Fruit fly (Drosophila melanogaster) whole organism, embryonic: ENCODE measurements around the gene CG12056.

Experiments
- B-H1 ChIP-seq: fragments of 200-800 bp; sonication (Bioruptor generic); IDR thresholded peaks from 3 replicates; pipeline ENCODE4 v1.3.6; 2022; ENCODE audit warnings: missing biosample characterization, missing genetic modification characterization
- CG10321 ChIP-seq: fragments of 200-800 bp; sonication (Bioruptor generic); IDR thresholded peaks from 2 replicates; pipeline ENCODE4 v1.3.6; 2022; ENCODE audit warnings: missing biosample characterization, missing genetic modification characterization
- CG10543 ChIP-seq: fragments of 200-800 bp; sonication (Bioruptor generic); optimal IDR thresholded peaks from 3 replicates; lab custom pipeline; 2017; ENCODE audit warnings: missing biosample characterization, mild to moderate bottlenecking, missing genetic modification characterization, moderate library complexity
- CG10654 ChIP-seq: fragments of 200-800 bp; sonication (Bioruptor generic); optimal IDR thresholded peaks from 2 replicates; lab custom pipeline; 2016; ENCODE audit warnings: missing biosample characterization, missing genetic modification characterization
- CG11398 ChIP-seq: fragments of 200-800 bp; sonication (Bioruptor generic); optimal IDR thresholded peaks from 2 replicates; lab custom pipeline; 2016; ENCODE audit warnings: missing biosample characterization, missing genetic modification characterization
- CG12659 ChIP-seq: fragments of 200-800 bp; sonication (Bioruptor generic); optimal IDR thresholded peaks from 3 replicates; lab custom pipeline; 2017; ENCODE audit warnings: mild to moderate bottlenecking, missing biosample characterization, missing genetic modification reagents, missing genetic modification characterization
- CG13287 ChIP-seq: fragments of 200-800 bp; sonication (Bioruptor generic); IDR thresholded peaks from 2 replicates; pipeline ENCODE4 v1.3.6; 2022; ENCODE audit warnings: missing biosample characterization, missing genetic modification characterization; ENCODE audit not compliant: partially characterized antibody
- CG14710 ChIP-seq: fragments of 200-800 bp; sonication (Bioruptor generic); optimal IDR thresholded peaks from 3 replicates; lab custom pipeline; 2019; ENCODE audit warnings: missing biosample characterization, mild to moderate bottlenecking, missing genetic modification characterization, moderate library complexity
- CG1602 ChIP-seq: fragments of 200-800 bp; sonication (Bioruptor generic); optimal IDR thresholded peaks from 3 replicates; lab custom pipeline; 2016; ENCODE audit warnings: missing biosample characterization, missing genetic modification characterization
- CG1647 ChIP-seq: fragments of 200-800 bp; sonication (Bioruptor generic); optimal IDR thresholded peaks from 3 replicates; lab custom pipeline; 2016; ENCODE audit warnings: missing biosample characterization, missing genetic modification characterization
- CG17361 ChIP-seq: fragments of 200-800 bp; sonication (Bioruptor generic); IDR thresholded peaks from 3 replicates; pipeline ENCODE4 v1.3.6; 2022; ENCODE audit warnings: missing biosample characterization, missing genetic modification characterization
- CG30431 ChIP-seq: fragments of 200-800 bp; sonication (Bioruptor generic); optimal IDR thresholded peaks from 2 replicates; lab custom pipeline; 2017; ENCODE audit warnings: missing biosample characterization, missing genetic modification characterization
- CG33557 ChIP-seq: fragments of 200-800 bp; sonication (Bioruptor generic); optimal IDR thresholded peaks from 2 replicates; lab custom pipeline; 2019; ENCODE audit warnings: missing biosample characterization, mild to moderate bottlenecking, missing genetic modification characterization, moderate library complexity
- CG4404 ChIP-seq: fragments of 200-800 bp; sonication (Bioruptor generic); IDR thresholded peaks from 2 replicates; pipeline ENCODE4 v1.3.6; 2022; ENCODE audit warnings: missing biosample characterization, missing genetic modification characterization
- CG7357 ChIP-seq: fragments of 200-800 bp; sonication (Bioruptor generic); IDR thresholded peaks from 3 replicates; pipeline ENCODE4 v1.3.6; 2022; ENCODE audit warnings: missing biosample characterization, missing genetic modification characterization
- CG7839 ChIP-seq: fragments of 200-800 bp; sonication (Bioruptor generic); optimal IDR thresholded peaks from 3 replicates; lab custom pipeline; 2018; ENCODE audit warnings: missing biosample characterization, mild to moderate bottlenecking, missing genetic modification characterization, moderate library complexity
- CG8089 ChIP-seq: fragments of 200-800 bp; sonication (Bioruptor generic); optimal IDR thresholded peaks from 3 replicates; lab custom pipeline; 2016; ENCODE audit warnings: missing biosample characterization, missing genetic modification characterization
- Dbx ChIP-seq: fragments of 200-800 bp; sonication (Bioruptor generic); IDR thresholded peaks from 3 replicates; pipeline ENCODE4 v1.3.6; 2022; ENCODE audit warnings: missing biosample characterization, missing genetic modification characterization
- Hsf ChIP-seq: fragments of 200-800 bp; sonication (Bioruptor generic); optimal IDR thresholded peaks from 3 replicates; lab custom pipeline; 2016; ENCODE audit warnings: missing biosample characterization, missing genetic modification characterization
- Lhr ChIP-seq: fragments of 200-800 bp; sonication (Bioruptor generic); optimal IDR thresholded peaks from 3 replicates; lab custom pipeline; 2017; ENCODE audit warnings: mild to moderate bottlenecking, missing biosample characterization, missing genetic modification reagents, missing genetic modification characterization
- Lpt ChIP-seq: fragments of >200 bp; optimal IDR thresholded peaks from 2 replicates; lab custom pipeline; 2018; ENCODE audit warnings: missing biosample characterization, missing genetic modification characterization
- Nf-YA ChIP-seq: fragments of 200-800 bp; sonication (Bioruptor generic); IDR thresholded peaks from 2 replicates; pipeline ENCODE4 v1.3.6; 2022; ENCODE audit warnings: missing biosample characterization, missing genetic modification characterization
- Nf-YC ChIP-seq: fragments of 200-800 bp; optimal IDR thresholded peaks from 3 replicates; lab custom pipeline; 2019; ENCODE audit warnings: missing biosample characterization, mild to moderate bottlenecking, missing genetic modification characterization, moderate library complexity
- Ptx1 ChIP-seq: fragments of 200-800 bp; sonication (Bioruptor generic); IDR thresholded peaks from 2 replicates; pipeline ENCODE4 v1.3.6; 2022; ENCODE audit warnings: missing biosample characterization, missing genetic modification characterization
- caup ChIP-seq: fragments of 200-800 bp; sonication (Bioruptor generic); optimal IDR thresholded peaks from 3 replicates; lab custom pipeline; 2017; ENCODE audit warnings: missing biosample characterization, mild to moderate bottlenecking, missing genetic modification characterization, moderate library complexity; ENCODE audit not compliant: severe bottlenecking
- cg ChIP-seq: fragments of 200-800 bp; sonication (Bioruptor generic); optimal IDR thresholded peaks from 3 replicates; lab custom pipeline; 2019; ENCODE audit warnings: missing biosample characterization, mild to moderate bottlenecking, missing genetic modification characterization, moderate library complexity
- danr ChIP-seq: fragments of 200-800 bp; sonication (Bioruptor generic); IDR thresholded peaks from 2 replicates; pipeline ENCODE4 v1.3.6; 2022; ENCODE audit warnings: missing biosample characterization, missing genetic modification characterization
- dm ChIP-seq: fragments of 200-800 bp; sonication (Bioruptor generic); optimal IDR thresholded peaks from 3 replicates; lab custom pipeline; 2016; ENCODE audit warnings: missing biosample characterization, missing genetic modification characterization
- dmrt11E ChIP-seq: fragments of 200-800 bp; sonication (Bioruptor generic); optimal IDR thresholded peaks from 3 replicates; lab custom pipeline; 2018; ENCODE audit warnings: missing biosample characterization, mild to moderate bottlenecking, missing genetic modification characterization, moderate library complexity
- ems ChIP-seq: fragments of 200-800 bp; sonication (Bioruptor generic); optimal IDR thresholded peaks from 3 replicates; lab custom pipeline; 2016; ENCODE audit warnings: missing biosample characterization, missing genetic modification characterization
- ewg ChIP-seq: fragments of 200-800 bp; sonication (Bioruptor generic); optimal IDR thresholded peaks from 3 replicates; lab custom pipeline; 2017; ENCODE audit warnings: mild to moderate bottlenecking, missing biosample characterization, missing genetic modification reagents, missing genetic modification characterization
- eyg ChIP-seq: fragments of 200-800 bp; sonication (Bioruptor generic); optimal IDR thresholded peaks from 3 replicates; lab custom pipeline; 2016; ENCODE audit warnings: missing biosample characterization, missing genetic modification characterization
- fd64A ChIP-seq: fragments of 200-800 bp; sonication (Bioruptor generic); optimal IDR thresholded peaks from 3 replicates; lab custom pipeline; 2018; ENCODE audit warnings: missing biosample characterization, mild to moderate bottlenecking, missing genetic modification characterization
- gcm ChIP-seq: fragments of 200-800 bp; sonication (Bioruptor generic); optimal IDR thresholded peaks from 2 replicates; lab custom pipeline; 2019; ENCODE audit warnings: missing biosample characterization, mild to moderate bottlenecking, missing genetic modification characterization, moderate library complexity
- hkb ChIP-seq, 2 experiments: fragments of 200-800 bp in 1 of 2; fragments of >200 bp in 1 of 2; sonication (Bioruptor generic) in 1 of 2; IDR thresholded peaks in 1 of 2; optimal IDR thresholded peaks in 1 of 2; 2 replicates each; pipeline versions ENCODE4 v1.3.6 to Lab custom; 2017 to 2022; ENCODE audit warnings: missing biosample characterization in 1 of 2, missing genetic modification characterization in 1 of 2
- kni ChIP-seq: fragments of 200-800 bp; sonication (Bioruptor generic); optimal IDR thresholded peaks from 3 replicates; lab custom pipeline; 2017; ENCODE audit warnings: mild to moderate bottlenecking, missing biosample characterization, missing genetic modification reagents, missing genetic modification characterization
- luna ChIP-seq: fragments of 200-800 bp; sonication (Bioruptor generic); optimal IDR thresholded peaks from 2 replicates; lab custom pipeline; 2016; ENCODE audit warnings: missing biosample characterization, missing genetic modification characterization
- mam ChIP-seq: fragments of 200-800 bp; sonication (Bioruptor generic); optimal IDR thresholded peaks from 3 replicates; lab custom pipeline; 2016; ENCODE audit warnings: missing biosample characterization, missing genetic modification characterization
- mld ChIP-seq: fragments of 200-800 bp; sonication (Bioruptor generic); IDR thresholded peaks from 3 replicates; pipeline ENCODE4 v1.3.6; 2022; ENCODE audit warnings: missing biosample characterization, missing genetic modification characterization; ENCODE audit not compliant: partially characterized antibody
- phol ChIP-seq: fragments of 200-800 bp; sonication (Bioruptor generic); optimal IDR thresholded peaks from 3 replicates; lab custom pipeline; 2018; ENCODE audit warnings: missing biosample characterization, mild to moderate bottlenecking, missing genetic modification characterization, moderate library complexity
- shn ChIP-seq: fragments of 200-800 bp; sonication (Bioruptor generic); optimal IDR thresholded peaks from 3 replicates; lab custom pipeline; 2016; ENCODE audit warnings: missing biosample characterization, missing genetic modification characterization
- sr ChIP-seq: fragments of 200-800 bp; sonication (Bioruptor generic); IDR thresholded peaks from 3 replicates; pipeline ENCODE4 v1.3.6; 2022; ENCODE audit warnings: missing biosample characterization, missing genetic modification characterization
- stwl ChIP-seq: fragments of 200-800 bp; sonication (Bioruptor generic); optimal IDR thresholded peaks from 3 replicates; lab custom pipeline; 2018; ENCODE audit warnings: missing biosample characterization, mild to moderate bottlenecking, missing genetic modification characterization, moderate library complexity
- sug ChIP-seq: fragments of 200-800 bp; optimal IDR thresholded peaks from 2 replicates; lab custom pipeline; 2019; ENCODE audit warnings: missing biosample characterization, mild to moderate bottlenecking, missing genetic modification characterization, moderate library complexity
- toy ChIP-seq: fragments of 200-800 bp; sonication (Bioruptor generic); IDR thresholded peaks from 2 replicates; pipeline ENCODE4 v1.3.6; 2022; ENCODE audit warnings: missing biosample characterization, missing genetic modification characterization
- trh ChIP-seq: fragments of 200-800 bp; sonication (Bioruptor generic); optimal IDR thresholded peaks from 2 replicates; lab custom pipeline; 2016; ENCODE audit warnings: missing biosample characterization, missing genetic modification characterization
- twi ChIP-seq: fragments of 200-800 bp; optimal IDR thresholded peaks from 2 replicates; lab custom pipeline; 2019; ENCODE audit warnings: missing biosample characterization, mild to moderate bottlenecking, missing genetic modification characterization, moderate library complexity
- vfl ChIP-seq: fragments of 200-800 bp; sonication (Bioruptor generic); optimal IDR thresholded peaks from 2 replicates; lab custom pipeline; 2016; ENCODE audit warnings: missing biosample characterization, missing genetic modification characterization
- zf30C ChIP-seq: fragments of 200-800 bp; sonication (Bioruptor generic); optimal IDR thresholded peaks from 3 replicates; lab custom pipeline; 2018; ENCODE audit warnings: missing biosample characterization, mild to moderate bottlenecking, missing genetic modification characterization

CG12056 gene

DNA sequence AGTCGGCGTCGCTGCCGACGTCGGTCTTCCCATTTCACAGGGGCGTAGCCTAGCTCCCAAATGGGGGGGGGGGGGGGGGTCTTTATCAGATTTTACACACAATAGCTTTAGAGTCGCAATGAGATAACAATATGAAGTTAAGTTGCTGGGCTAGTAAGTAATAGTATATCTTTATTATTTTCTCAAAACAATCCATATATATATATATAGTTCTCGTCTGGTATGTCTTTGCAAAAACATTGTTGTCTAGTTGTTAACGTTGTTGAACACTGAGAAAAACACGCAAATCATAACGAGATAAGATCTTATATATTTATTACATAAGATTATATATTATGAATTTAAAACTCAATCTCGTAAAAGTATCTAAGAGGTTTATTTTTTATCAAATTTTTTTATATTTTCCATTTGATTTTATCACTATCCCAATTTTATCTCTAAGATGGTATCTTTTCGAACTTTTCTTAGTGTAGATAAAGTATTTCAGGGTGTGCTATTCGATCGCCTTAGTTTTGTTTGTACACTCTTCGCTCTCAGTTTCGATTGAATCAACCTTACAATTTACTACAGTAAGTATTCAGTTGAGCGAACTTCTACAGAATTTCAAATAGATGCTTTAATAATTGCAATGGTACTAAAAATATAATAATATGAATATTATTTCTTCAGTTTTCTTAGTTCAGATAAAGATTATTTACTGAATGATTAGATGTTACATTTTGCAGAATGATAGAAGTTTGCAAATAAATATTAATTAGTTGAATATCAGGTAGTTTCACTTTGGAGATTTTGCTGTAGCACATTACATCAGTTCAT lies 9.6 kb downstream of the CG12056 start (continued):
- TF ChIP-seq caup (GFP tag; lab: Kevin White, UChicago) = peak; percentile 87
- TF ChIP-seq shn (GFP tag; lab: Kevin White, UChicago) = no peak
- no peak for TF ChIP-seq twi (tag; lab: Kevin White, UChicago)
- no peak for TF ChIP-seq CG11398 (GFP tag; lab: Kevin White, UChicago)
- no peak for TF ChIP-seq dm (GFP tag; lab: Kevin White, UChicago)
- peak; percentile 87 for TF ChIP-seq CG12659 (GFP tag; lab: Kevin White, UChicago)
- peak; percentile 79; the same call in 2 of the 3 replicates for TF ChIP-seq CG17361 (GFP tag; lab: Robert Waterston, UW)
- TF ChIP-seq CG1602 (GFP tag; lab: Kevin White, UChicago) = no peak
- TF ChIP-seq trh (GFP tag; lab: Kevin White, UChicago) = no peak
- TF ChIP-seq luna (GFP tag; lab: Kevin White, UChicago) = peak; percentile 16
- no peak for TF ChIP-seq CG10654 (GFP tag; lab: Kevin White, UChicago)
- 0 out of 3 replicates have a peak, but pooled peaks have one; percentile 54 for TF ChIP-seq sr (GFP tag; lab: Robert Waterston, UW)
- TF ChIP-seq vfl (GFP tag; lab: Kevin White, UChicago) = no peak
- TF ChIP-seq CG33557 (GFP tag; lab: Kevin White, UChicago) = no peak
- TF ChIP-seq ewg (GFP tag; lab: Kevin White, UChicago) = peak; percentile 12
- no peak for TF ChIP-seq Lpt (GFP tag; lab: Kevin White, UChicago)
- TF ChIP-seq ems = no peak
- no peak for TF ChIP-seq fd64A
- TF ChIP-seq eyg (GFP tag; lab: Kevin White, UChicago) = no peak
- TF ChIP-seq toy = peak; percentile 66
- peak; percentile 8 for TF ChIP-seq Hsf
- peak; percentile 79 for TF ChIP-seq Ptx1
- TF ChIP-seq B-H1 (GFP tag; lab: Robert Waterston, UW) = peak; percentile 49
- no peak for TF ChIP-seq CG13287 (GFP tag; lab: Robert Waterston, UW)
- TF ChIP-seq mam (GFP tag; lab: Kevin White, UChicago) = peak; percentile 41
- TF ChIP-seq zf30C (GFP tag; lab: Kevin White, UChicago) = peak; percentile 79
- no peak for TF ChIP-seq Lhr
- peak; percentile 47 for TF ChIP-seq CG30431 (GFP tag; lab: Kevin White, UChicago)
- TF ChIP-seq CG7357 (GFP tag; lab: Robert Waterston, UW) = peak; percentile 69
- no peak for TF ChIP-seq CG8089 (GFP tag; lab: Kevin White, UChicago)
- peak; percentile 52 for TF ChIP-seq phol
- no peak for TF ChIP-seq kni (GFP tag; lab: Kevin White, UChicago)
- peak; percentile 58 for TF ChIP-seq CG10321 (GFP tag; lab: Robert Waterston, UW)
- no peak for TF ChIP-seq CG1647 (GFP tag; lab: Kevin White, UChicago)
- peak; percentile 38 for TF ChIP-seq CG14710 (tag; lab: Kevin White, UChicago)
- no peak for TF ChIP-seq mld (GFP tag; lab: Robert Waterston, UW)
- peak; percentile 76 for TF ChIP-seq CG10543
- TF ChIP-seq sug (tag; lab: Kevin White, UChicago) = peak; percentile 54
- TF ChIP-seq gcm (GFP tag; lab: Kevin White, UChicago) = peak; percentile 19
- TF ChIP-seq cg = no peak
- peak; percentile 94 for TF ChIP-seq Dbx (GFP tag; lab: Robert Waterston, UW)
- peak; percentile 72 for TF ChIP-seq danr (GFP tag; lab: Robert Waterston, UW)
- no peak for TF ChIP-seq hkb (optimal IDR thresholded peaks at IDR 0.05; lab: Kevin White, UChicago)
- TF ChIP-seq hkb (GFP tag; IDR thresholded peaks at IDR 0.05; lab: Robert Waterston, UW) = peak; percentile 64
- TF ChIP-seq CG7839 (tag; lab: Kevin White, UChicago) = peak; percentile 81
- TF ChIP-seq stwl (tag; lab: Kevin White, UChicago) = no peak
- peak; percentile 56 for TF ChIP-seq Nf-YC (tag; lab: Kevin White, UChicago)
- peak; percentile 47; the same call in 1 of the 2 replicates for TF ChIP-seq Nf-YA (GFP tag; lab: Robert Waterston, UW)
- peak; percentile 24 for TF ChIP-seq dmrt11E (tag; lab: Kevin White, UChicago)
- peak; percentile 66; the same call in 1 of the 2 replicates for TF ChIP-seq CG4404 (GFP tag; lab: Robert Waterston, UW)
